Fruit fly (Drosophila melanogaster) whole organism, embryonic: ENCODE results near the gene CG2540.

Experiments
- Blimp-1 ChIP-seq: fragments of 200-800 bp; sonication (Bioruptor generic); optimal IDR thresholded peaks from 3 replicates; lab custom pipeline; 2018; ENCODE audit warnings: missing biosample characterization, missing genetic modification characterization, mild to moderate bottlenecking, moderate library complexity, missing genetic modification reagents
- CG10147 ChIP-seq: fragments of 200-800 bp; sonication (Bioruptor generic); optimal IDR thresholded peaks from 2 replicates; lab custom pipeline; 2019; ENCODE audit warnings: missing biosample characterization, mild to moderate bottlenecking, missing genetic modification characterization, moderate library complexity
- CG12769 ChIP-seq: fragments of 200-800 bp; sonication (Bioruptor generic); optimal IDR thresholded peaks from 2 replicates; lab custom pipeline; 2019; ENCODE audit warnings: missing biosample characterization, mild to moderate bottlenecking, missing genetic modification characterization, moderate library complexity
- CG13894 ChIP-seq: fragments of 200-800 bp; sonication (Bioruptor generic); optimal IDR thresholded peaks from 3 replicates; lab custom pipeline; 2018; ENCODE audit warnings: missing biosample characterization, mild to moderate bottlenecking, missing genetic modification characterization, moderate library complexity
- CG14710 ChIP-seq: fragments of 200-800 bp; sonication (Bioruptor generic); optimal IDR thresholded peaks from 3 replicates; lab custom pipeline; 2019; ENCODE audit warnings: missing biosample characterization, mild to moderate bottlenecking, missing genetic modification characterization, moderate library complexity
- CG15011 ChIP-seq: fragments of 200-800 bp; sonication (Bioruptor generic); optimal IDR thresholded peaks from 3 replicates; lab custom pipeline; 2018; ENCODE audit warnings: missing biosample characterization, mild to moderate bottlenecking, missing genetic modification characterization
- CG15269 ChIP-seq: fragments of 200-800 bp; sonication (Bioruptor generic); optimal IDR thresholded peaks from 2 replicates; lab custom pipeline; 2018; ENCODE audit warnings: missing biosample characterization, mild to moderate bottlenecking, missing genetic modification characterization, moderate library complexity
- CG33213 ChIP-seq: fragments of 200-800 bp; sonication (Bioruptor generic); optimal IDR thresholded peaks from 3 replicates; lab custom pipeline; 2016; ENCODE audit warnings: missing biosample characterization, missing genetic modification characterization
- CG34422 ChIP-seq: fragments of 200-800 bp; sonication (Bioruptor generic); IDR thresholded peaks from 3 replicates; pipeline ENCODE4 v1.3.6; 2022; ENCODE audit warnings: missing biosample characterization, missing genetic modification characterization
- CG3838 ChIP-seq: fragments of 200-800 bp; sonication (Bioruptor generic); optimal IDR thresholded peaks from 3 replicates; lab custom pipeline; 2016; ENCODE audit warnings: missing biosample characterization, missing genetic modification characterization
- CG4360 ChIP-seq: fragments of 200-800 bp; sonication (Bioruptor generic); IDR thresholded peaks from 2 replicates; pipeline ENCODE4 v1.3.6; 2022; ENCODE audit warnings: missing biosample characterization, missing genetic modification characterization
- CG4730 ChIP-seq: fragments of 200-800 bp; sonication (Bioruptor generic); IDR thresholded peaks from 2 replicates; pipeline ENCODE4 v1.3.6; 2022; ENCODE audit warnings: missing biosample characterization, missing genetic modification characterization
- CG5245 ChIP-seq: fragments of 200-800 bp; sonication (Bioruptor generic); optimal IDR thresholded peaks from 3 replicates; lab custom pipeline; 2016; ENCODE audit warnings: missing biosample characterization, missing genetic modification characterization
- CG6765 ChIP-seq: fragments of 200-800 bp; sonication (Bioruptor generic); optimal IDR thresholded peaks from 3 replicates; lab custom pipeline; 2017; ENCODE audit warnings: missing biosample characterization, mild to moderate bottlenecking, missing genetic modification characterization
- CG7372 ChIP-seq: fragments of 200-800 bp; sonication (Bioruptor generic); IDR thresholded peaks from 2 replicates; pipeline ENCODE4 v1.3.6; 2022; ENCODE audit warnings: missing biosample characterization, missing genetic modification characterization
- CG8290 ChIP-seq, 3 experiments: fragments of 200-800 bp; sonication (Bioruptor generic); optimal IDR thresholded peaks; 2 replicates each; lab custom pipeline; 2016 to 2019; ENCODE audit warnings: missing biosample characterization in 3 of 3, missing genetic modification characterization in 3 of 3, mild to moderate bottlenecking in 2 of 3, moderate library complexity in 1 of 3
- CG8924 ChIP-seq: fragments of 200-800 bp; optimal IDR thresholded peaks from 3 replicates; lab custom pipeline; 2019; ENCODE audit warnings: missing biosample characterization, mild to moderate bottlenecking, missing genetic modification characterization, moderate library complexity
- CG9797 ChIP-seq: fragments of 200-800 bp; sonication (Bioruptor generic); optimal IDR thresholded peaks from 3 replicates; lab custom pipeline; 2018; ENCODE audit warnings: missing biosample characterization, mild to moderate bottlenecking, missing genetic modification characterization
- CHES-1-like ChIP-seq: fragments of 200-800 bp; sonication (Bioruptor generic); optimal IDR thresholded peaks from 2 replicates; lab custom pipeline; 2016; ENCODE audit warnings: missing biosample characterization, missing genetic modification characterization
- D19A ChIP-seq: fragments of 200-800 bp; optimal IDR thresholded peaks from 3 replicates; lab custom pipeline; 2019; ENCODE audit warnings: missing biosample characterization, mild to moderate bottlenecking, missing genetic modification characterization, moderate library complexity
- Dp ChIP-seq: fragments of 200-800 bp; sonication (Bioruptor generic); optimal IDR thresholded peaks from 2 replicates; lab custom pipeline; 2018; ENCODE audit warnings: missing biosample characterization, mild to moderate bottlenecking, missing genetic modification characterization, moderate library complexity
- Ets65A ChIP-seq: fragments of 200-800 bp; sonication (Bioruptor generic); peaks from one replicate; lab custom pipeline; 2016; ENCODE audit warnings: missing biosample characterization, missing genetic modification characterization
- MESR4 ChIP-seq: fragments of 200-800 bp; sonication (Bioruptor generic); optimal IDR thresholded peaks from 2 replicates; lab custom pipeline; 2018; ENCODE audit warnings: missing biosample characterization, mild to moderate bottlenecking, missing genetic modification characterization, moderate library complexity
- Mrtf ChIP-seq: fragments of 200-800 bp; sonication (Bioruptor generic); IDR thresholded peaks from 3 replicates; pipeline ENCODE4 v1.3.6; 2022; ENCODE audit warnings: missing biosample characterization, missing genetic modification characterization
- Myb ChIP-seq: fragments of 200-800 bp; sonication (Bioruptor generic); optimal IDR thresholded peaks from 2 replicates; lab custom pipeline; 2016; ENCODE audit warnings: missing biosample characterization, missing genetic modification characterization
- Ptx1 ChIP-seq: fragments of 200-800 bp; sonication (Bioruptor generic); IDR thresholded peaks from 2 replicates; pipeline ENCODE4 v1.3.6; 2022; ENCODE audit warnings: missing biosample characterization, missing genetic modification characterization
- Stat92E ChIP-seq, 3 experiments: fragments of >200 bp in 2 of 3; fragments of 200-800 bp in 1 of 3; sonication (Bioruptor generic) in 1 of 3; optimal IDR thresholded peaks; 2 replicates each; lab custom pipeline; 2017 to 2019; ENCODE audit warnings: missing biosample characterization in 3 of 3, missing genetic modification characterization in 3 of 3, mild to moderate bottlenecking in 1 of 3, moderate library complexity in 1 of 3
- TFAM ChIP-seq: fragments of 200-800 bp; sonication (Bioruptor generic); optimal IDR thresholded peaks from 2 replicates; lab custom pipeline; 2017; ENCODE audit warnings: missing biosample characterization, missing genetic modification characterization, inconsistent platforms
- Trl ChIP-seq, 3 experiments: fragments of >200 bp in 2 of 3; fragments of 200-800 bp in 1 of 3; sonication (Bioruptor generic) in 1 of 3; optimal IDR thresholded peaks; 2 replicates in 1 of 3; 3 replicates in 2 of 3; lab custom pipeline; 2016 to 2017; ENCODE audit warnings: missing biosample characterization in 1 of 3, missing genetic modification characterization in 1 of 3
- aop ChIP-seq: fragments of 200-800 bp; sonication (Bioruptor generic); IDR thresholded peaks from 2 replicates; pipeline ENCODE4 v1.3.6; 2022; ENCODE audit warnings: missing biosample characterization, missing genetic modification characterization
- ase ChIP-seq: fragments of 200-800 bp; sonication (Bioruptor generic); IDR thresholded peaks from 3 replicates; pipeline ENCODE4 v1.3.6; 2022; ENCODE audit warnings: missing biosample characterization, missing genetic modification characterization
- chif ChIP-seq, 2 experiments: fragments of 200-800 bp; sonication (Bioruptor generic); optimal IDR thresholded peaks; 3 replicates each; lab custom pipeline; 2016; ENCODE audit warnings: missing biosample characterization in 2 of 2, missing genetic modification characterization in 2 of 2
- chinmo ChIP-seq: fragments of 200-800 bp; sonication (Bioruptor generic); IDR thresholded peaks from 4 replicates; pipeline ENCODE4 v1.3.6; 2022; ENCODE audit warnings: missing biosample characterization, missing genetic modification characterization; ENCODE audit not compliant: partially characterized antibody
- crol ChIP-seq: fragments of 200-800 bp; sonication (Bioruptor generic); IDR thresholded peaks from 2 replicates; pipeline ENCODE4 v1.3.6; 2022; ENCODE audit warnings: missing biosample characterization, missing genetic modification characterization
- da ChIP-seq: fragments of 200-800 bp; sonication (Bioruptor generic); optimal IDR thresholded peaks from 2 replicates; lab custom pipeline; 2016; ENCODE audit warnings: missing biosample characterization, missing genetic modification characterization
- eve ChIP-seq, 2 experiments: fragments of >200 bp; optimal IDR thresholded peaks; 2 replicates each; lab custom pipeline; 2017; ENCODE audit warnings: missing biosample characterization in 2 of 2, missing genetic modification characterization in 2 of 2
- jigr1 ChIP-seq: fragments of 200-800 bp; sonication (Bioruptor generic); IDR thresholded peaks from 3 replicates; pipeline ENCODE4 v1.3.6; 2022; ENCODE audit warnings: missing biosample characterization, missing genetic modification characterization
- kni ChIP-seq: fragments of 200-800 bp; sonication (Bioruptor generic); optimal IDR thresholded peaks from 3 replicates; lab custom pipeline; 2017; ENCODE audit warnings: mild to moderate bottlenecking, missing biosample characterization, missing genetic modification reagents, missing genetic modification characterization
- lbe ChIP-seq: fragments of 200-800 bp; sonication (Bioruptor generic); optimal IDR thresholded peaks from 2 replicates; lab custom pipeline; 2016; ENCODE audit warnings: missing biosample characterization, mild to moderate bottlenecking, missing genetic modification characterization
- mirr ChIP-seq: fragments of 200-800 bp; sonication (Bioruptor generic); optimal IDR thresholded peaks from 3 replicates; lab custom pipeline; 2018; ENCODE audit warnings: missing biosample characterization, mild to moderate bottlenecking, missing genetic modification characterization
- peb ChIP-seq: fragments of 200-800 bp; sonication (Bioruptor generic); IDR thresholded peaks from 2 replicates; pipeline ENCODE4 v1.3.6; 2022; ENCODE audit warnings: missing biosample characterization, missing genetic modification characterization
- pfk ChIP-seq: fragments of 200-800 bp; sonication (Bioruptor generic); optimal IDR thresholded peaks from 2 replicates; lab custom pipeline; 2018; ENCODE audit warnings: missing biosample characterization, mild to moderate bottlenecking, missing genetic modification characterization, moderate library complexity
- pros ChIP-seq: fragments of 200-800 bp; sonication (Bioruptor generic); optimal IDR thresholded peaks from 3 replicates; lab custom pipeline; 2019; ENCODE audit warnings: missing biosample characterization, mild to moderate bottlenecking, missing genetic modification characterization, moderate library complexity
- psq ChIP-seq: fragments of 200-800 bp; sonication (Bioruptor generic); optimal IDR thresholded peaks from 2 replicates; lab custom pipeline; 2017; ENCODE audit warnings: missing biosample characterization, missing genetic modification characterization
- ranshi ChIP-seq: fragments of 200-800 bp; sonication (Bioruptor generic); IDR thresholded peaks from 2 replicates; pipeline ENCODE4 v1.3.6; 2022; ENCODE audit warnings: missing biosample characterization, missing genetic modification characterization
- slbo ChIP-seq: fragments of 200-800 bp; sonication (Bioruptor generic); IDR thresholded peaks from 2 replicates; pipeline ENCODE4 v1.3.6; 2022; ENCODE audit warnings: missing biosample characterization, missing genetic modification characterization
- tio ChIP-seq: fragments of 200-800 bp; sonication (Bioruptor generic); optimal IDR thresholded peaks from 2 replicates; lab custom pipeline; 2017; ENCODE audit warnings: missing biosample characterization, missing genetic modification characterization, inconsistent platforms
- vfl ChIP-seq: fragments of 200-800 bp; sonication (Bioruptor generic); optimal IDR thresholded peaks from 2 replicates; lab custom pipeline; 2016; ENCODE audit warnings: missing biosample characterization, missing genetic modification characterization

The CG2540 gene

DNA sequence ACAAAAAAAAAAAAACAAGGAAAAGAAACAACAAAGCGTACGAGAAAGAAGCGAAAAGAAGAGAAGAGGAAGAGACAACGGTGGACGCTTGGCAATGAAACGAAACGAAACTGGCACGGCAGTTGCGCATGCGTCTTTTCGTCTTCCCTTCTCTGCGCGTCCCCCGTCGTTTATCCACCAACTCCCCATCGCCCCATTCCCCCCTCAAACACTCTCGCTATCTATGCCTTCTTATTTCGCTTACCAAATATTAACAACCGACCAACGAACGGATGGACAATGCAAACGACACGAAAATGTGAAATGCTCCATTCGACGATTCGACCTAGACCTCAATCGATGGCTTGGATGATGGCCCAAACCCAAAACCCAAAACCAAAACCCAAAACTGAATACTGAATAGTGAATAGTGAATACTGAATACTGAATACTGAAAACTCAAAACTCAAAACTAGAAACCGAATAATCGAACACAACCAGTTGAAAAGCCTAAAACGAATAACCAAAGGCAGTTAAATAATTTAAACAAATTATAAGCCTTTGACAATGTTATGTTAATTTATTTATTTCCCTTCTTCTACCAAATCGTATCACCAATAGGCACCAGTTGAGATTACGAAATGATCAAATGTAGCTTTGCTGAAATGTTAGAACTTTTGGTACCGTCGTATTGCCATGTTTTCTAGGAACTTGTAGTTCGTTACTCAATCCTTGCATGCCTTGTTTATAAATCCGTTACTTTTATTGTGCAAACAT is 41.0 kb downstream of the CG2540 start:
- TF ChIP-seq tio (GFP tag; lab: Kevin White, UChicago), result no peak
- 0 out of 3 replicates have a peak, but pooled peaks have one; percentile 2 for TF ChIP-seq CG34422 (GFP tag; lab: Robert Waterston, UW)
- TF ChIP-seq CG7372 (GFP tag; lab: Robert Waterston, UW), result no peak
- TF ChIP-seq aop (GFP tag; lab: Robert Waterston, UW), result no peak
- TF ChIP-seq CG3838 (GFP tag; lab: Kevin White, UChicago), result no peak
- TF ChIP-seq vfl, result no peak
- TF ChIP-seq CG14710, result no peak
- TF ChIP-seq TFAM (GFP tag; lab: Kevin White, UChicago), result no peak
- no peak for TF ChIP-seq CG9797 (GFP tag; lab: Kevin White, UChicago)
- no peak for TF ChIP-seq CG4730 (GFP tag; lab: Robert Waterston, UW)
- TF ChIP-seq lbe (GFP tag; lab: Kevin White, UChicago), result no peak
- TF ChIP-seq CG5245 (GFP tag; lab: Kevin White, UChicago), result no peak
- no peak for TF ChIP-seq CG6765
- no peak for TF ChIP-seq MESR4 (GFP tag; lab: Kevin White, UChicago)
- TF ChIP-seq Ets65A (GFP tag; lab: Kevin White, UChicago), result peak; percentile 66
- no peak for TF ChIP-seq CG8290 (GFP tag; optimal IDR thresholded peaks at IDR 0.05; lab: Kevin White, UChicago)
- peak in 1 of 2 experiments; percentile 33 for TF ChIP-seq CG8290 (tag; optimal IDR thresholded peaks at IDR 0.05; lab: Kevin White, UChicago)
- peak; percentile 81 for TF ChIP-seq psq (GFP tag; lab: Kevin White, UChicago)
- no peak for TF ChIP-seq CHES-1-like (GFP tag; lab: Kevin White, UChicago)
- TF ChIP-seq Blimp-1, result peak; percentile 93
- peak; percentile 93 for TF ChIP-seq crol (GFP tag; lab: Robert Waterston, UW)
- TF ChIP-seq ase (GFP tag; lab: Robert Waterston, UW), result no peak
- no peak for TF ChIP-seq chif (GFP tag; optimal IDR thresholded peaks at IDR 0.05; lab: Kevin White, UChicago)
- TF ChIP-seq jigr1 (GFP tag; lab: Robert Waterston, UW), result no peak
- no peak for TF ChIP-seq Trl (optimal IDR thresholded peaks at IDR 0.05; lab: Kevin White, UChicago)
- no peak for TF ChIP-seq Trl (GFP tag; optimal IDR thresholded peaks at IDR 0.05; lab: Kevin White, UChicago)
- no peak for TF ChIP-seq Ptx1 (GFP tag; lab: Robert Waterston, UW)
- peak; percentile 0 for TF ChIP-seq pros
- peak; percentile 5 for TF ChIP-seq mirr (GFP tag; lab: Kevin White, UChicago)
- no peak for TF ChIP-seq ranshi (GFP tag; lab: Robert Waterston, UW)
- TF ChIP-seq CG15011, result no peak
- TF ChIP-seq CG33213 (GFP tag; lab: Kevin White, UChicago), result no peak
- no peak for TF ChIP-seq Stat92E (GFP tag; optimal IDR thresholded peaks at IDR 0.05; lab: Kevin White, UChicago)
- no peak for TF ChIP-seq CG8924 (tag; lab: Kevin White, UChicago)
- no peak for TF ChIP-seq Dp
- no peak for TF ChIP-seq slbo (GFP tag; lab: Robert Waterston, UW)
- peak; percentile 87 for TF ChIP-seq pfk (GFP tag; lab: Kevin White, UChicago)
- TF ChIP-seq CG12769, result peak; percentile 82
- TF ChIP-seq eve (GFP tag; optimal IDR thresholded peaks at IDR 0.05; lab: Kevin White, UChicago), result peak in 1 of 2 experiments; percentile 20
- peak; percentile 62 for TF ChIP-seq kni (GFP tag; lab: Kevin White, UChicago)
- no peak for TF ChIP-seq Mrtf (GFP tag; lab: Robert Waterston, UW)
- TF ChIP-seq CG13894 (tag; lab: Kevin White, UChicago), result peak; percentile 61
- 0 out of 4 replicates have a peak, but pooled peaks have one; percentile 48 for TF ChIP-seq chinmo (GFP tag; lab: Robert Waterston, UW)
- no peak for TF ChIP-seq CG15269
- TF ChIP-seq peb (GFP tag; lab: Robert Waterston, UW), result no peak
- no peak for TF ChIP-seq D19A (tag; lab: Kevin White, UChicago)
- TF ChIP-seq Myb (GFP tag; lab: Kevin White, UChicago), result no peak
- no peak for TF ChIP-seq CG10147 (GFP tag; lab: Kevin White, UChicago)
- TF ChIP-seq da, result no peak
- peak; percentile 36; the same call in 1 of the 2 replicates for TF ChIP-seq CG4360 (GFP tag; lab: Robert Waterston, UW)
- TF ChIP-seq, all 482 proteins: peak for 15
